Worm (Caenorhabditis elegans) whole organism, mixed stage, embryonic: ENCODE data around the gene srg-54.
A peak's percentile ranks its signal among the peaks of the same experiment; 100 is the strongest.

Experiments
- M03D4.4 ChIP-seq: sonication (generic microtip); optimal IDR thresholded peaks from 2 replicates; lab custom pipeline; 2017; ENCODE audit warnings: mild to moderate bottlenecking, missing genetic modification characterization, missing compliant biosample characterization
- bed-3 ChIP-seq: fragments of 200-800 bp; sonication (Bioruptor generic); optimal IDR thresholded peaks from 3 replicates; lab custom pipeline; 2018; ENCODE audit warnings: mild to moderate bottlenecking, missing genetic modification characterization, moderate library complexity, missing compliant biosample characterization
- blmp-1 ChIP-seq: fragments of 150-350 bp; optimal IDR thresholded peaks from 2 replicates; lab custom pipeline; 2014; ENCODE audit warnings: missing biosample characterization, missing genetic modification characterization
- ceh-39 ChIP-seq: fragments of 150-350 bp; optimal IDR thresholded peaks from 2 replicates; lab custom pipeline; 2014; ENCODE audit warnings: missing biosample characterization, missing genetic modification characterization
- ceh-43 ChIP-seq: fragments of 200-800 bp; sonication (Bioruptor generic); optimal IDR thresholded peaks from 2 replicates; lab custom pipeline; 2018; ENCODE audit warnings: mild to moderate bottlenecking, missing genetic modification characterization, moderate library complexity, missing compliant biosample characterization
- ceh-83 ChIP-seq: fragments of 200-800 bp; sonication (Bioruptor generic); optimal IDR thresholded peaks from 2 replicates; lab custom pipeline; 2018; ENCODE audit warnings: mild to moderate bottlenecking, missing genetic modification characterization, missing compliant biosample characterization
- ces-1 ChIP-seq: fragments of 150-350 bp; optimal IDR thresholded peaks from 2 replicates; lab custom pipeline; 2014; ENCODE audit warnings: missing biosample characterization, missing genetic modification reagents, missing genetic modification characterization
- cnd-1 ChIP-seq: fragments of 200-800 bp; sonication (Bioruptor generic); optimal IDR thresholded peaks from 2 replicates; lab custom pipeline; 2018; ENCODE audit warnings: mild to moderate bottlenecking, missing genetic modification characterization, missing compliant biosample characterization
- drap-1 ChIP-seq: fragments of 200-800 bp; sonication (Bioruptor generic); optimal IDR thresholded peaks from 3 replicates; lab custom pipeline; 2018; ENCODE audit warnings: mild to moderate bottlenecking, missing genetic modification characterization, missing compliant biosample characterization
- elt-1 ChIP-seq: sonication (generic microtip); optimal IDR thresholded peaks from 2 replicates; lab custom pipeline; 2017; ENCODE audit warnings: missing genetic modification characterization, mild to moderate bottlenecking, missing compliant biosample characterization, antibody characterized with exemption, moderate library complexity, borderline replicate concordance; ENCODE audit not compliant: insufficient read depth
- elt-3 ChIP-seq: fragments of 150-350 bp; optimal IDR thresholded peaks from 2 replicates; lab custom pipeline; 2014; ENCODE audit warnings: missing biosample characterization, missing genetic modification characterization
- flh-1 ChIP-seq: fragments of 200-800 bp; sonication (Bioruptor generic); optimal IDR thresholded peaks from 2 replicates; lab custom pipeline; 2018; ENCODE audit warnings: mild to moderate bottlenecking, missing genetic modification characterization, moderate library complexity, missing compliant biosample characterization
- ham-2 ChIP-seq: fragments of 200-800 bp; sonication (Bioruptor generic); optimal IDR thresholded peaks from 2 replicates; lab custom pipeline; 2018; ENCODE audit warnings: mild to moderate bottlenecking, missing genetic modification characterization, missing compliant biosample characterization
- hlh-1 ChIP-seq: fragments of 150-350 bp; optimal IDR thresholded peaks from 2 replicates; lab custom pipeline; 2014; ENCODE audit warnings: missing biosample characterization, missing genetic modification reagents, missing genetic modification characterization
- lin-13 ChIP-seq: fragments of 150-350 bp; optimal IDR thresholded peaks from 2 replicates; lab custom pipeline; 2014; ENCODE audit warnings: missing biosample characterization, missing genetic modification characterization
- lsy-2 ChIP-seq: fragments of 150-350 bp; optimal IDR thresholded peaks from 2 replicates; lab custom pipeline; 2014; ENCODE audit warnings: missing biosample characterization, missing genetic modification characterization
- mab-5 ChIP-seq: fragments of 150-350 bp; optimal IDR thresholded peaks from 2 replicates; lab custom pipeline; 2014; ENCODE audit warnings: missing biosample characterization, missing genetic modification characterization
- nhr-12 ChIP-seq: fragments of 150-350 bp; optimal IDR thresholded peaks from 2 replicates; lab custom pipeline; 2014; ENCODE audit warnings: missing biosample characterization, missing genetic modification characterization
- nhr-2 ChIP-seq: fragments of 150-350 bp; optimal IDR thresholded peaks from 2 replicates; lab custom pipeline; 2014; ENCODE audit warnings: missing biosample characterization, missing genetic modification characterization
- nhr-237 ChIP-seq: fragments of 150-350 bp; optimal IDR thresholded peaks from 2 replicates; lab custom pipeline; 2014; ENCODE audit warnings: missing biosample characterization, missing genetic modification characterization
- nhr-76 ChIP-seq: sonication (generic microtip); optimal IDR thresholded peaks from 2 replicates; lab custom pipeline; 2017; ENCODE audit warnings: missing biosample characterization, missing genetic modification characterization
- pha-4 ChIP-seq: fragments of 150-350 bp; optimal IDR thresholded peaks from 2 replicates; lab custom pipeline; 2018; ENCODE audit warnings: missing biosample characterization, missing genetic modification reagents, missing genetic modification characterization
- sem-2 ChIP-seq: fragments of 200-800 bp; sonication (Bioruptor generic); optimal IDR thresholded peaks from 2 replicates; lab custom pipeline; 2018; ENCODE audit warnings: mild to moderate bottlenecking, missing genetic modification characterization, missing compliant biosample characterization
- snpc-4 ChIP-seq: fragments of 150-350 bp; optimal IDR thresholded peaks from 2 replicates; lab custom pipeline; 2014; ENCODE audit warnings: missing biosample characterization, missing genetic modification characterization
- sptf-1 ChIP-seq: sonication (generic microtip); optimal IDR thresholded peaks from 2 replicates; lab custom pipeline; 2017; ENCODE audit warnings: mild to moderate bottlenecking, missing genetic modification characterization, moderate library complexity, missing compliant biosample characterization
- unc-120 ChIP-seq: sonication (generic microtip); optimal IDR thresholded peaks from 2 replicates; lab custom pipeline; 2017; ENCODE audit warnings: missing genetic modification characterization, missing compliant biosample characterization; ENCODE audit not compliant: poor library complexity, severe bottlenecking
- unc-39 ChIP-seq: fragments of 150-350 bp; optimal IDR thresholded peaks from 2 replicates; lab custom pipeline; 2014; ENCODE audit warnings: missing biosample characterization, missing genetic modification characterization
- unc-62 ChIP-seq: fragments of 150-350 bp; optimal IDR thresholded peaks from 2 replicates; lab custom pipeline; 2014; ENCODE audit warnings: missing biosample characterization, missing genetic modification reagents, missing genetic modification characterization
- zip-8 ChIP-seq: fragments of 150-350 bp; optimal IDR thresholded peaks from 2 replicates; lab custom pipeline; 2014; ENCODE audit warnings: missing biosample characterization, missing genetic modification characterization
- ztf-11 ChIP-seq: fragments of 150-350 bp; optimal IDR thresholded peaks from 2 replicates; lab custom pipeline; 2014; ENCODE audit warnings: missing biosample characterization, missing genetic modification characterization

The srg-54 gene

ce11 chrV:14909331-14909835, 14.6 kb downstream of the srg-54 start, which contains the start of gene H12D21.9:
Gene H12D21.9, minus strand, starts transcription at chrV:14909478.
- peak; percentile 54 for TF ChIP-seq unc-120 (tag; lab: Kevin White, UChicago)
- TF ChIP-seq blmp-1 = no peak

- TF ChIP-seq M03D4.4 (tag; lab: Kevin White, UChicago) = no peak
- no peak for TF ChIP-seq sem-2
- TF ChIP-seq flh-1 (GFP tag; lab: Kevin White, UChicago) = no peak
- no peak for TF ChIP-seq drap-1 (GFP tag; lab: Kevin White, UChicago)
- TF ChIP-seq unc-62 (GFP tag; lab: Kevin White, UChicago) = no peak
- no peak for TF ChIP-seq hlh-1 (tag; lab: Kevin White, UChicago)
- no peak for TF ChIP-seq pha-4 (tag; lab: Kevin White, UChicago)
- no peak for TF ChIP-seq lsy-2 (tag; lab: Kevin White, UChicago)
- TF ChIP-seq ces-1 (GFP tag; lab: Kevin White, UChicago) = no peak
- TF ChIP-seq elt-3 = no peak
- TF ChIP-seq cnd-1 (tag; lab: Kevin White, UChicago) = no peak
- no peak for TF ChIP-seq lin-13 (tag; lab: Kevin White, UChicago)
- TF ChIP-seq ztf-11 (tag; lab: Kevin White, UChicago) = no peak
- no peak for TF ChIP-seq elt-1 (tag; lab: Kevin White, UChicago)
- TF ChIP-seq nhr-2 (tag; lab: Kevin White, UChicago) = no peak
- TF ChIP-seq snpc-4 = no peak
- no peak for TF ChIP-seq mab-5 (tag; lab: Kevin White, UChicago)
- TF ChIP-seq nhr-237 (tag; lab: Kevin White, UChicago) = no peak
- no peak for TF ChIP-seq bed-3 (GFP tag; lab: Kevin White, UChicago)
- no peak for TF ChIP-seq ceh-83 (GFP tag; lab: Kevin White, UChicago)
These were observed 16.6 kb downstream of the srg-54 start for ce11 chrV:14907445-14907844.

DNA sequence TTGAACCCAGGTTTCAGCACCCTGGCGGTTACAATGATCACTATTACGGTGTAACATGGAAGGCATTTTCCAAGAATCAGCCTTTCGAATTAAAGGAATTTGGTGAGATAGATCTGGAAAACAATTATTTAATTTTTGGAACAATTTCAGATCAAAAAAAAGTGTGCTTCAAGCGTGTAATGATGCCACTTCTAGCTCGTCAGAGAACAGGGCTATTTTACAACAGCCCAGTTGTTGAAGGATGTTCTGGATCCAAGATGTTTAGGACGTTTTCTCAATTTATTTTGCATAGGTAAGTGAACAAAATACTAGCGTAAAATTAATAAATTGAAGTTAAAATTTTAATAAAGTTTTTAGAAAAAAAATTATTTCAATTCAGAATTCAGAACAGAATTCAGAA, 23.1 kb downstream of the srg-54 start:
- no peak for TF ChIP-seq nhr-76 (tag; lab: Kevin White, UChicago)

DNA sequence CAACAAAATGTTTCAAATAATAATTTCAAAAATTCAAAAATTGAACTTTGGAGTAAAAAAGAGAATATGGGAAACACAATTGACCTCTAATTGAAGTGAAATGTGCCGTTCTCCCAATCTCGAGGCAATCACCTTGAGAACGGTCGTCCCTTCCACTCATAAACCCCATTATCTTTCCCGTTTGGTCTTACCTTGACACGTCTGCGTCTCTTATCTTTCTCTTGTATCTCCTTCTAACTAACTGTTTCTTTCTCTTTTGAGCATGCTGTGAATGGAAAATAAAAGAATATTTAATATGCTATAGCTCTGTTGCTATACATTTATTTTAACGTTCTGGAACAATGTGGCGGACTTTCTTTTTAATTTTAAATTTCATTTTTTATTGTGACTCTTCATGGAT, 24.5 kb downstream of the srg-54 start, which contains the start of gene H12D21.10:
Gene H12D21.10, plus strand, starts transcription at position 260 of the 400 bp plus-strand sequence.
- TF ChIP-seq elt-1 (tag; lab: Kevin White, UChicago) (peak; percentile 22), M03D4.4 (tag; lab: Kevin White, UChicago) (no peak)

ce11 chrV:14897731-14898130, 26.3 kb downstream of the srg-54 start, which contains the start of gene H12D21.6:
Gene H12D21.6, minus strand, starts transcription at chrV:14897831.
- TF ChIP-seq flh-1 (GFP tag; lab: Kevin White, UChicago) = no peak
- TF ChIP-seq nhr-76 (tag; lab: Kevin White, UChicago) = no peak
- no peak for TF ChIP-seq elt-3
- TF ChIP-seq zip-8 (tag; lab: Kevin White, UChicago) = no peak
- no peak for TF ChIP-seq ceh-43 (GFP tag; lab: Kevin White, UChicago)
- TF ChIP-seq sptf-1 (tag; lab: Kevin White, UChicago) = no peak
- TF ChIP-seq elt-1 (tag; lab: Kevin White, UChicago) = no peak
- no peak for TF ChIP-seq nhr-2 (tag; lab: Kevin White, UChicago)
- no peak for TF ChIP-seq unc-62 (GFP tag; lab: Kevin White, UChicago)
- TF ChIP-seq nhr-12 = no peak
- no peak for TF ChIP-seq ham-2
- TF ChIP-seq lin-13 (tag; lab: Kevin White, UChicago) = no peak
- TF ChIP-seq ceh-83 (GFP tag; lab: Kevin White, UChicago) = no peak
- TF ChIP-seq M03D4.4 (tag; lab: Kevin White, UChicago) = no peak
- TF ChIP-seq ceh-39 (tag; lab: Kevin White, UChicago) = no peak
- no peak for TF ChIP-seq unc-120 (tag; lab: Kevin White, UChicago)
- no peak for TF ChIP-seq nhr-237 (tag; lab: Kevin White, UChicago)
- TF ChIP-seq unc-39 (tag; lab: Kevin White, UChicago) = no peak
